Fruit fly (Drosophila melanogaster) whole organism, embryonic: ENCODE measurements around the gene CG7724.
A peak's percentile ranks its signal among the peaks of the same experiment; 100 is the strongest.

Experiments used
- Antp ChIP-seq: fragments of 200-800 bp; sonication (Bioruptor generic); optimal IDR thresholded peaks from 3 replicates; lab custom pipeline; 2016; ENCODE audit warnings: missing biosample characterization, missing genetic modification characterization
- CG10979 ChIP-seq: fragments of 200-800 bp; sonication (Bioruptor generic); optimal IDR thresholded peaks from 2 replicates; lab custom pipeline; 2018; ENCODE audit warnings: missing biosample characterization, mild to moderate bottlenecking, missing genetic modification characterization, moderate library complexity
- CG11456 ChIP-seq: fragments of 200-800 bp; sonication (Bioruptor generic); IDR thresholded peaks from 3 replicates; pipeline ENCODE4 v1.3.6; 2022; ENCODE audit warnings: missing biosample characterization, missing genetic modification characterization
- CG11723 ChIP-seq: fragments of 200-800 bp; sonication (Bioruptor generic); optimal IDR thresholded peaks from 2 replicates; lab custom pipeline; 2017; ENCODE audit warnings: missing biosample characterization, mild to moderate bottlenecking, missing genetic modification characterization
- CG12219 ChIP-seq: fragments of 200-800 bp; sonication (Bioruptor generic); optimal IDR thresholded peaks from 3 replicates; lab custom pipeline; 2018; ENCODE audit warnings: missing biosample characterization, mild to moderate bottlenecking, missing genetic modification characterization
- CG13296 ChIP-seq: fragments of 200-800 bp; sonication (Bioruptor generic); optimal IDR thresholded peaks from 3 replicates; lab custom pipeline; 2018; ENCODE audit warnings: missing biosample characterization, mild to moderate bottlenecking, missing genetic modification characterization
- CG13894 ChIP-seq: fragments of 200-800 bp; sonication (Bioruptor generic); optimal IDR thresholded peaks from 3 replicates; lab custom pipeline; 2018; ENCODE audit warnings: missing biosample characterization, mild to moderate bottlenecking, missing genetic modification characterization, moderate library complexity
- CG15269 ChIP-seq: fragments of 200-800 bp; sonication (Bioruptor generic); optimal IDR thresholded peaks from 2 replicates; lab custom pipeline; 2018; ENCODE audit warnings: missing biosample characterization, mild to moderate bottlenecking, missing genetic modification characterization, moderate library complexity
- CG1602 ChIP-seq: fragments of 200-800 bp; sonication (Bioruptor generic); optimal IDR thresholded peaks from 3 replicates; lab custom pipeline; 2016; ENCODE audit warnings: missing biosample characterization, missing genetic modification characterization
- CG1792 ChIP-seq: fragments of 200-800 bp; sonication (Bioruptor generic); optimal IDR thresholded peaks from 2 replicates; lab custom pipeline; 2016; ENCODE audit warnings: missing biosample characterization, missing genetic modification characterization
- CG32772 ChIP-seq: fragments of 200-800 bp; sonication (Bioruptor generic); IDR thresholded peaks from 2 replicates; pipeline ENCODE4 v1.3.6; 2022; ENCODE audit warnings: missing biosample characterization, missing genetic modification characterization
- CG43689 ChIP-seq: fragments of 200-800 bp; sonication (Bioruptor generic); IDR thresholded peaks from 2 replicates; pipeline ENCODE4 v1.3.6; 2022; ENCODE audit warnings: missing biosample characterization, missing genetic modification characterization
- CG4854 ChIP-seq: fragments of 200-800 bp; sonication (Bioruptor generic); optimal IDR thresholded peaks from 2 replicates; lab custom pipeline; 2016; ENCODE audit warnings: missing biosample characterization, missing genetic modification characterization, inconsistent platforms
- CG6272 ChIP-seq: fragments of 200-800 bp; sonication (Bioruptor generic); IDR thresholded peaks from 2 replicates; pipeline ENCODE4 v1.3.6; 2022; ENCODE audit warnings: missing biosample characterization, missing genetic modification characterization
- CG6689 ChIP-seq: fragments of 200-800 bp; sonication (Bioruptor generic); IDR thresholded peaks from 2 replicates; pipeline ENCODE4 v1.3.6; 2022; ENCODE audit warnings: missing biosample characterization, missing genetic modification characterization
- CG7928 ChIP-seq: fragments of 200-800 bp; sonication (Bioruptor generic); optimal IDR thresholded peaks from 2 replicates; lab custom pipeline; 2017; ENCODE audit warnings: missing biosample characterization, mild to moderate bottlenecking, missing genetic modification characterization
- CG8290 ChIP-seq, 3 experiments: fragments of 200-800 bp; sonication (Bioruptor generic); optimal IDR thresholded peaks; 2 replicates each; lab custom pipeline; 2016 to 2019; ENCODE audit warnings: missing biosample characterization in 3 of 3, missing genetic modification characterization in 3 of 3, mild to moderate bottlenecking in 2 of 3, moderate library complexity in 1 of 3
- CG9437 ChIP-seq: fragments of 200-800 bp; sonication (Bioruptor generic); optimal IDR thresholded peaks from 2 replicates; lab custom pipeline; 2018; ENCODE audit warnings: missing biosample characterization, mild to moderate bottlenecking, missing genetic modification characterization
- CHES-1-like ChIP-seq: fragments of 200-800 bp; sonication (Bioruptor generic); optimal IDR thresholded peaks from 2 replicates; lab custom pipeline; 2016; ENCODE audit warnings: missing biosample characterization, missing genetic modification characterization
- D ChIP-seq, 2 experiments: fragments of 200-800 bp in 1 of 2; fragments of >200 bp in 1 of 2; sonication (Bioruptor generic) in 1 of 2; optimal IDR thresholded peaks; 2 replicates in 1 of 2; 3 replicates in 1 of 2; lab custom pipeline; 2017; ENCODE audit warnings: mild to moderate bottlenecking in 1 of 2, missing biosample characterization in 1 of 2, missing genetic modification characterization in 1 of 2, missing genetic modification reagents in 1 of 2
- D19B ChIP-seq: fragments of 200-800 bp; sonication (Bioruptor generic); optimal IDR thresholded peaks from 2 replicates; lab custom pipeline; 2017; ENCODE audit warnings: missing biosample characterization, mild to moderate bottlenecking, missing genetic modification characterization
- Dek ChIP-seq: fragments of 200-800 bp; sonication (Bioruptor generic); optimal IDR thresholded peaks from 3 replicates; lab custom pipeline; 2019; ENCODE audit warnings: missing biosample characterization, mild to moderate bottlenecking, missing genetic modification characterization, moderate library complexity
- Ets97D ChIP-seq: fragments of 200-800 bp; sonication (Bioruptor generic); optimal IDR thresholded peaks from 3 replicates; lab custom pipeline; 2016; ENCODE audit warnings: missing biosample characterization, missing genetic modification characterization
- Hmx ChIP-seq: fragments of 200-800 bp; sonication (Bioruptor generic); optimal IDR thresholded peaks from 2 replicates; lab custom pipeline; 2016; ENCODE audit warnings: missing biosample characterization, missing genetic modification characterization
- Hr51 ChIP-seq, 2 experiments: fragments of 200-800 bp; sonication (Bioruptor generic); optimal IDR thresholded peaks; 2 replicates in 1 of 2; 3 replicates in 1 of 2; lab custom pipeline; 2016 to 2018; ENCODE audit warnings: missing biosample characterization in 2 of 2, missing genetic modification characterization in 2 of 2, mild to moderate bottlenecking in 1 of 2, moderate library complexity in 1 of 2
- MBD-R2 ChIP-seq: fragments of 200-800 bp; sonication (Bioruptor generic); IDR thresholded peaks from 2 replicates; pipeline ENCODE4 v1.3.6; 2022; ENCODE audit warnings: missing biosample characterization, missing genetic modification characterization
- Mad ChIP-seq: fragments of 200-800 bp; sonication (Bioruptor generic); optimal IDR thresholded peaks from 2 replicates; lab custom pipeline; 2016; ENCODE audit warnings: missing biosample characterization, missing genetic modification characterization
- Poxn ChIP-seq: fragments of 200-800 bp; sonication (Bioruptor generic); IDR thresholded peaks from 2 replicates; pipeline ENCODE4 v1.3.6; 2022; ENCODE audit warnings: missing biosample characterization, missing genetic modification characterization
- Ptx1 ChIP-seq: fragments of 200-800 bp; sonication (Bioruptor generic); IDR thresholded peaks from 2 replicates; pipeline ENCODE4 v1.3.6; 2022; ENCODE audit warnings: missing biosample characterization, missing genetic modification characterization
- Spps ChIP-seq: fragments of 200-800 bp; sonication (Bioruptor generic); optimal IDR thresholded peaks from 2 replicates; lab custom pipeline; 2018; ENCODE audit warnings: missing biosample characterization, mild to moderate bottlenecking, missing genetic modification characterization
- ara ChIP-seq: fragments of 200-800 bp; sonication (Bioruptor generic); IDR thresholded peaks from 2 replicates; pipeline ENCODE4 v1.3.6; 2022; ENCODE audit warnings: missing biosample characterization, missing genetic modification characterization
- dan ChIP-seq: fragments of 200-800 bp; sonication (Bioruptor generic); IDR thresholded peaks from 2 replicates; pipeline ENCODE4 v1.3.6; 2022; ENCODE audit warnings: missing biosample characterization, missing genetic modification characterization
- dmrt99B ChIP-seq: fragments of 200-800 bp; sonication (Bioruptor generic); optimal IDR thresholded peaks from 2 replicates; lab custom pipeline; 2018; ENCODE audit warnings: missing biosample characterization, mild to moderate bottlenecking, missing genetic modification characterization, moderate library complexity
- en ChIP-seq: fragments of 200-800 bp; sonication (Bioruptor generic); optimal IDR thresholded peaks from 2 replicates; lab custom pipeline; 2016; ENCODE audit warnings: missing biosample characterization, missing genetic modification characterization
- ftz-f1 ChIP-seq: fragments of 200-800 bp; sonication (Bioruptor generic); optimal IDR thresholded peaks from 2 replicates; lab custom pipeline; 2016; ENCODE audit warnings: missing biosample characterization, missing genetic modification characterization
- gt ChIP-seq: fragments of 200-800 bp; sonication (Bioruptor generic); IDR thresholded peaks from 2 replicates; pipeline ENCODE4 v1.3.6; 2022; ENCODE audit warnings: missing biosample characterization, missing genetic modification characterization
- hbn ChIP-seq: fragments of 200-800 bp; sonication (Bioruptor generic); IDR thresholded peaks from 2 replicates; pipeline ENCODE4 v1.3.6; 2022; ENCODE audit warnings: missing biosample characterization, missing genetic modification characterization; ENCODE audit not compliant: partially characterized antibody
- hth ChIP-seq: fragments of >200 bp; optimal IDR thresholded peaks from 2 replicates; lab custom pipeline; 2017; ENCODE audit warnings: inconsistent platforms
- insv ChIP-seq, 2 experiments: fragments of 200-800 bp; sonication (Bioruptor generic); optimal IDR thresholded peaks; 3 replicates each; lab custom pipeline; 2016 to 2018; ENCODE audit warnings: missing biosample characterization in 2 of 2, missing genetic modification characterization in 2 of 2
- kni ChIP-seq: fragments of 200-800 bp; sonication (Bioruptor generic); optimal IDR thresholded peaks from 3 replicates; lab custom pipeline; 2017; ENCODE audit warnings: mild to moderate bottlenecking, missing biosample characterization, missing genetic modification reagents, missing genetic modification characterization
- nau ChIP-seq: fragments of 200-800 bp; sonication (Bioruptor generic); optimal IDR thresholded peaks from 3 replicates; lab custom pipeline; 2017; ENCODE audit warnings: missing biosample characterization, mild to moderate bottlenecking, missing genetic modification characterization, missing genetic modification reagents
- prd ChIP-seq, 3 experiments: fragments of >200 bp in 2 of 3; fragments of 200-800 bp in 1 of 3; sonication (Bioruptor generic) in 1 of 3; optimal IDR thresholded peaks in 2 of 3; IDR thresholded peaks in 1 of 3; 2 replicates in 2 of 3; 3 replicates in 1 of 3; pipeline versions ENCODE4 v1.3.6 to Lab custom; 2017 to 2022; ENCODE audit warnings: missing biosample characterization in 1 of 3, missing genetic modification characterization in 1 of 3
- schlank ChIP-seq: fragments of 200-800 bp; sonication (Bioruptor generic); optimal IDR thresholded peaks from 2 replicates; lab custom pipeline; 2018; ENCODE audit warnings: missing biosample characterization, mild to moderate bottlenecking, missing genetic modification characterization
- sens ChIP-seq: fragments of 200-800 bp; sonication (Bioruptor generic); peaks from one replicate; lab custom pipeline; 2016; ENCODE audit warnings: missing biosample characterization, missing genetic modification characterization
- tin ChIP-seq: fragments of 200-800 bp; sonication (Bioruptor generic); optimal IDR thresholded peaks from 3 replicates; lab custom pipeline; 2016; ENCODE audit warnings: missing biosample characterization, missing genetic modification characterization
- ttk ChIP-seq: fragments of 200-800 bp; sonication (Bioruptor generic); IDR thresholded peaks from 2 replicates; pipeline ENCODE4 v2.1.2; 2022; ENCODE audit warnings: missing biosample characterization, missing genetic modification characterization
- unc-4 ChIP-seq: fragments of 200-800 bp; sonication (Bioruptor generic); IDR thresholded peaks from 2 replicates; pipeline ENCODE4 v1.3.6; 2022; ENCODE audit warnings: missing biosample characterization, missing genetic modification characterization; ENCODE audit not compliant: partially characterized antibody
- unpg ChIP-seq: fragments of 200-800 bp; sonication (Bioruptor generic); optimal IDR thresholded peaks from 3 replicates; lab custom pipeline; 2018; ENCODE audit warnings: missing biosample characterization, mild to moderate bottlenecking, missing genetic modification characterization, moderate library complexity
- vvl ChIP-seq: fragments of 200-800 bp; sonication (Bioruptor generic); IDR thresholded peaks from 2 replicates; pipeline ENCODE4 v1.3.6; 2022; ENCODE audit warnings: missing biosample characterization, missing genetic modification characterization

CG7724 gene

dm6 chr3L:17006250-17006693 lies 49.1 kb upstream of the CG7724 start (continued):
- no peak for TF ChIP-seq CG13894 (tag; lab: Kevin White, UChicago)
- no peak for TF ChIP-seq D (optimal IDR thresholded peaks at IDR 0.05; lab: Kevin White, UChicago)
- no peak for TF ChIP-seq D (GFP tag; optimal IDR thresholded peaks at IDR 0.05; lab: Kevin White, UChicago)
- TF ChIP-seq Hr51 (GFP tag; optimal IDR thresholded peaks at IDR 0.05; lab: Kevin White, UChicago): no peak
- peak; percentile 75 for TF ChIP-seq sens
- no peak for TF ChIP-seq hbn (GFP tag; lab: Robert Waterston, UW)
- 0 out of 2 replicates have a peak, but pooled peaks have one; percentile 31 for TF ChIP-seq Ptx1 (GFP tag; lab: Robert Waterston, UW)
- 0 out of 2 replicates have a peak, but pooled peaks have one; percentile 42 for TF ChIP-seq vvl (GFP tag; lab: Robert Waterston, UW)
- TF ChIP-seq prd (optimal IDR thresholded peaks at IDR 0.05; lab: Kevin White, UChicago): no peak
- 0 out of 3 replicates have a peak, but pooled peaks have one; percentile 21 for TF ChIP-seq prd (GFP tag; IDR thresholded peaks at IDR 0.05; lab: Robert Waterston, UW)
- TF ChIP-seq CG11456: peak; percentile 28; the same call in 1 of the 3 replicates
- TF ChIP-seq CG7928 (GFP tag; lab: Kevin White, UChicago): peak; percentile 14
- TF ChIP-seq Antp (GFP tag; lab: Kevin White, UChicago): peak; percentile 10
- TF ChIP-seq CG8290 (GFP tag; optimal IDR thresholded peaks at IDR 0.05; lab: Kevin White, UChicago): no peak
- peak in 1 of 2 experiments; percentile 21 for TF ChIP-seq CG8290 (tag; optimal IDR thresholded peaks at IDR 0.05; lab: Kevin White, UChicago)
- no peak for TF ChIP-seq CG1792
- TF ChIP-seq CG13296: peak; percentile 34
- TF ChIP-seq CG32772 (GFP tag; lab: Robert Waterston, UW): no peak
- TF ChIP-seq kni: peak; percentile 51
- no peak for TF ChIP-seq MBD-R2 (GFP tag; lab: Robert Waterston, UW)
- TF ChIP-seq Spps (tag; lab: Kevin White, UChicago): no peak

- no peak for TF ChIP-seq ftz-f1 (GFP tag; lab: Kevin White, UChicago)
- no peak for TF ChIP-seq CG43689
- no peak for TF ChIP-seq ara (GFP tag; lab: Robert Waterston, UW)
- no peak for TF ChIP-seq Dek (tag; lab: Kevin White, UChicago)
- TF ChIP-seq Hmx (GFP tag; lab: Kevin White, UChicago): no peak
- TF ChIP-seq Mad (GFP tag; lab: Kevin White, UChicago): no peak
- no peak for TF ChIP-seq nau (GFP tag; lab: Kevin White, UChicago)
- TF ChIP-seq hth: no peak
- TF ChIP-seq tin: peak; percentile 14
- peak; percentile 39 for TF ChIP-seq CG9437 (GFP tag; lab: Kevin White, UChicago)
- no peak for TF ChIP-seq CHES-1-like (GFP tag; lab: Kevin White, UChicago)
- no peak for TF ChIP-seq Poxn (GFP tag; lab: Robert Waterston, UW)
- TF ChIP-seq CG10979 (tag; lab: Kevin White, UChicago): peak; percentile 8
- TF ChIP-seq unpg (GFP tag; lab: Kevin White, UChicago): peak; percentile 42
- TF ChIP-seq unc-4: no peak
- no peak for TF ChIP-seq en (GFP tag; lab: Kevin White, UChicago)
- no peak for TF ChIP-seq Ets97D (GFP tag; lab: Kevin White, UChicago)
- peak; percentile 26 for TF ChIP-seq dmrt99B
- peak; percentile 46 for TF ChIP-seq ttk
- TF ChIP-seq schlank (tag; lab: Kevin White, UChicago): peak; percentile 20
- TF ChIP-seq CG11723 (GFP tag; lab: Kevin White, UChicago): no peak
- no peak for TF ChIP-seq dan (GFP tag; lab: Robert Waterston, UW)
- TF ChIP-seq gt: no peak
- TF ChIP-seq CG4854: no peak
- TF ChIP-seq CG12219: no peak
- no peak for TF ChIP-seq insv (GFP tag; optimal IDR thresholded peaks at IDR 0.05; lab: Kevin White, UChicago)
- no peak for TF ChIP-seq CG6272 (GFP tag; lab: Robert Waterston, UW)
- TF ChIP-seq CG15269 (tag; lab: Kevin White, UChicago): peak; percentile 43
- TF ChIP-seq CG6689: peak; percentile 55
- no peak for TF ChIP-seq D19B (GFP tag; lab: Kevin White, UChicago)
- TF ChIP-seq CG1602 (GFP tag; lab: Kevin White, UChicago): no peak
These were observed 48.4 kb upstream of the CG7724 start for dm6 chr3L:17007041-17007471.
